Worm (Caenorhabditis elegans) whole organism, L4 larva: ENCODE data around the gene epg-3.
A peak's percentile ranks its signal among the peaks of the same experiment; 100 is the strongest.

ENCODE experiments used
- D1046.2 ChIP-seq: fragments of 200-800 bp; sonication (Bioruptor generic); IDR thresholded peaks from 2 replicates; pipeline ENCODE4 v1.3.6; 2022; ENCODE audit warnings: missing genetic modification characterization, missing compliant biosample characterization
- T20F7.1 ChIP-seq: fragments of 200-800 bp; sonication (Bioruptor generic); optimal IDR thresholded peaks from 2 replicates; lab custom pipeline; 2018; ENCODE audit warnings: mild to moderate bottlenecking, missing genetic modification characterization, missing compliant biosample characterization
- aly-2 ChIP-seq: sonication (generic microtip); optimal IDR thresholded peaks from 2 replicates; lab custom pipeline; 2018; ENCODE audit warnings: missing biosample characterization, missing genetic modification characterization
- attf-4 ChIP-seq: sonication (generic microtip); optimal IDR thresholded peaks from 3 replicates; lab custom pipeline; 2017; ENCODE audit warnings: missing biosample characterization, missing genetic modification characterization
- ceh-20 ChIP-seq: fragments of 200-800 bp; sonication (Bioruptor generic); IDR thresholded peaks from 2 replicates; pipeline ENCODE4 v1.3.6; 2022; ENCODE audit warnings: missing genetic modification reagents, missing genetic modification characterization, missing compliant biosample characterization
- ceh-28 ChIP-seq: fragments of 150-350 bp; optimal IDR thresholded peaks from 2 replicates; lab custom pipeline; 2014; ENCODE audit warnings: missing biosample characterization, missing genetic modification reagents, missing genetic modification characterization
- ceh-82 ChIP-seq: sonication (generic microtip); optimal IDR thresholded peaks from 2 replicates; lab custom pipeline; 2017; ENCODE audit warnings: missing biosample characterization, missing genetic modification characterization
- daf-16 ChIP-seq, 3 experiments: sonication (generic microtip); optimal IDR thresholded peaks; 2 replicates each; lab custom pipeline; 2016 to 2017; ENCODE audit warnings: missing genetic modification characterization in 3 of 3, missing genetic modification reagents in 3 of 3, mild to moderate bottlenecking in 2 of 3, missing compliant biosample characterization in 2 of 3, missing biosample characterization in 1 of 3, moderate library complexity in 1 of 3
- dmd-6 ChIP-seq: fragments of 200-800 bp; sonication (Bioruptor generic); IDR thresholded peaks from 2 replicates; pipeline ENCODE4 v1.3.6; 2022; ENCODE audit warnings: missing genetic modification reagents, missing genetic modification characterization, missing compliant biosample characterization
- dmd-8 ChIP-seq: fragments of 200-800 bp; sonication (Bioruptor generic); IDR thresholded peaks from 2 replicates; pipeline ENCODE4 v1.3.6; 2022; ENCODE audit warnings: missing genetic modification characterization, missing compliant biosample characterization
- dmd-9 ChIP-seq: fragments of 200-800 bp; sonication (Bioruptor generic); IDR thresholded peaks from 2 replicates; pipeline ENCODE4 v1.3.6; 2022; ENCODE audit warnings: missing genetic modification reagents, missing genetic modification characterization, missing compliant biosample characterization
- dve-1 ChIP-seq: sonication (generic microtip); optimal IDR thresholded peaks from 2 replicates; lab custom pipeline; 2017; ENCODE audit warnings: antibody characterized with exemption, mild to moderate bottlenecking, missing genetic modification characterization, missing compliant biosample characterization; ENCODE audit not compliant: insufficient read depth
- egl-27 ChIP-seq: sonication (generic microtip); optimal IDR thresholded peaks from 3 replicates; lab custom pipeline; 2017; ENCODE audit warnings: missing biosample characterization, missing genetic modification reagents, missing genetic modification characterization
- fos-1 ChIP-seq: fragments of 150-350 bp; optimal IDR thresholded peaks from 2 replicates; lab custom pipeline; 2014; ENCODE audit warnings: missing biosample characterization, missing genetic modification characterization
- hif-1 ChIP-seq, 2 experiments: sonication (generic microtip); optimal IDR thresholded peaks; 2 replicates each; lab custom pipeline; 2016 to 2017; ENCODE audit warnings: missing compliant biosample characterization in 2 of 2, missing genetic modification characterization in 2 of 2, missing genetic modification reagents in 2 of 2, missing genotype in 2 of 2, mild to moderate bottlenecking in 1 of 2
- hlh-11 ChIP-seq: fragments of 200-800 bp; sonication (Bioruptor generic); optimal IDR thresholded peaks from 2 replicates; lab custom pipeline; 2018; ENCODE audit warnings: mild to moderate bottlenecking, missing genetic modification characterization, missing compliant biosample characterization
- hlh-30 ChIP-seq: sonication (generic microtip); optimal IDR thresholded peaks from 2 replicates; lab custom pipeline; 2017; ENCODE audit warnings: antibody characterized with exemption, mild to moderate bottlenecking, missing genetic modification characterization, missing compliant biosample characterization; ENCODE audit not compliant: insufficient read depth
- lin-1 ChIP-seq: fragments of 200-800 bp; sonication (Bioruptor generic); IDR thresholded peaks from 2 replicates; pipeline ENCODE4 v1.3.6; 2022; ENCODE audit warnings: missing genetic modification reagents, missing genetic modification characterization, missing compliant biosample characterization
- lin-38 ChIP-seq: fragments of 200-800 bp; sonication (Bioruptor generic); IDR thresholded peaks from 2 replicates; pipeline ENCODE4 v1.3.6; 2022; ENCODE audit warnings: missing genetic modification reagents, missing genetic modification characterization, missing compliant biosample characterization
- mdl-1 ChIP-seq, 2 experiments: fragments of 150-350 bp in 1 of 2; sonication (generic microtip) in 1 of 2; optimal IDR thresholded peaks; 2 replicates each; lab custom pipeline; 2014 to 2017; ENCODE audit warnings: missing biosample characterization in 2 of 2, missing genetic modification characterization in 2 of 2
- mep-1 ChIP-seq: fragments of 150-350 bp; sonication (generic microtip); optimal IDR thresholded peaks from 3 replicates; lab custom pipeline; 2014; ENCODE audit warnings: missing biosample characterization, missing genetic modification characterization
- mes-2 ChIP-seq: sonication (generic microtip); optimal IDR thresholded peaks from 2 replicates; lab custom pipeline; 2016; ENCODE audit warnings: missing genotype, mild to moderate bottlenecking, missing genetic modification characterization, missing compliant biosample characterization; ENCODE audit not compliant: poor library complexity, severe bottlenecking
- nhr-28 ChIP-seq: fragments of 150-350 bp; optimal IDR thresholded peaks from 2 replicates; lab custom pipeline; 2014; ENCODE audit warnings: missing biosample characterization, missing genetic modification characterization
- nhr-41 ChIP-seq: fragments of 200-800 bp; sonication (Bioruptor generic); IDR thresholded peaks from 2 replicates; pipeline ENCODE4 v1.3.6; 2022; ENCODE audit warnings: missing genetic modification reagents, missing genetic modification characterization, missing compliant biosample characterization
- nhr-48 ChIP-seq: sonication (generic microtip); optimal IDR thresholded peaks from 2 replicates; lab custom pipeline; 2016; ENCODE audit warnings: mild to moderate bottlenecking, missing genetic modification characterization, missing compliant biosample characterization
- nhr-76 ChIP-seq: fragments of 150-350 bp; optimal IDR thresholded peaks from 2 replicates; lab custom pipeline; 2014; ENCODE audit warnings: missing biosample characterization, missing genetic modification characterization
- nhr-77 ChIP-seq: fragments of 150-350 bp; optimal IDR thresholded peaks from 2 replicates; lab custom pipeline; 2014; ENCODE audit warnings: missing biosample characterization, missing genetic modification characterization
- php-3 ChIP-seq: fragments of 200-800 bp; sonication (Bioruptor generic); IDR thresholded peaks from 2 replicates; pipeline ENCODE4 v1.3.6; 2022; ENCODE audit warnings: missing genetic modification reagents, missing genetic modification characterization, missing compliant biosample characterization
- pqm-1 ChIP-seq: sonication (generic microtip); optimal IDR thresholded peaks from 2 replicates; lab custom pipeline; 2017; ENCODE audit warnings: missing biosample characterization, missing genetic modification characterization
- saeg-2 ChIP-seq: fragments of 200-800 bp; sonication (Bioruptor generic); IDR thresholded peaks from 2 replicates; pipeline ENCODE4 v1.3.6; 2022; ENCODE audit warnings: missing genetic modification reagents, missing genetic modification characterization, missing compliant biosample characterization
- snpc-4 ChIP-seq: fragments of 150-350 bp; optimal IDR thresholded peaks from 2 replicates; lab custom pipeline; 2014; ENCODE audit warnings: missing biosample characterization, missing genetic modification characterization
- spr-1 ChIP-seq: sonication (generic microtip); optimal IDR thresholded peaks from 2 replicates; lab custom pipeline; 2016; ENCODE audit warnings: mild to moderate bottlenecking, missing genetic modification characterization, missing compliant biosample characterization
- tag-97 ChIP-seq: fragments of 200-800 bp; sonication (Bioruptor generic); IDR thresholded peaks from 2 replicates; pipeline ENCODE4 v1.3.6; 2022; ENCODE audit warnings: missing genetic modification characterization, missing compliant biosample characterization
- tra-1 ChIP-seq: fragments of 200-800 bp; sonication (Bioruptor generic); IDR thresholded peaks from 2 replicates; pipeline ENCODE4 v1.3.6; 2022; ENCODE audit warnings: missing genetic modification reagents, missing genetic modification characterization, missing compliant biosample characterization
- unc-39 ChIP-seq: sonication (generic microtip); optimal IDR thresholded peaks from 2 replicates; lab custom pipeline; 2017; ENCODE audit warnings: missing biosample characterization, missing genetic modification characterization
- unc-62 ChIP-seq, 3 experiments: fragments of 150-350 bp in 1 of 3; sonication (generic microtip); optimal IDR thresholded peaks in 2 of 3; peaks in 1 of 3; 1 replicate in 1 of 3; 2 replicates in 2 of 3; lab custom pipeline; 2014 to 2017; ENCODE audit warnings: missing biosample characterization in 3 of 3, missing genetic modification characterization in 3 of 3, missing genetic modification reagents in 3 of 3, missing genotype in 1 of 3
- vab-7 ChIP-seq: fragments of 200-800 bp; sonication (Bioruptor generic); IDR thresholded peaks from 2 replicates; pipeline ENCODE4 v1.3.6; 2022; ENCODE audit warnings: missing genetic modification reagents, missing genetic modification characterization, missing compliant biosample characterization
- ztf-11 ChIP-seq: fragments of 150-350 bp; optimal IDR thresholded peaks from 2 replicates; lab custom pipeline; 2014; ENCODE audit warnings: missing biosample characterization, missing genetic modification characterization
- ztf-7 ChIP-seq: fragments of 150-350 bp; optimal IDR thresholded peaks from 2 replicates; lab custom pipeline; 2014; ENCODE audit warnings: missing biosample characterization, missing genetic modification characterization

epg-3 gene

ce11 chrIII:12952615-12953014, 18.1 kb downstream of the epg-3 start:
- TF ChIP-seq aly-2 (tag; lab: Kevin White, UChicago) (no peak), ceh-28 (tag; lab: Kevin White, UChicago) (peak; percentile 88), unc-62 (GFP tag; optimal IDR thresholded peaks at IDR 0.05 in 1 of 2; lab: Kevin White, UChicago) (no peak), unc-62 (tag; optimal IDR thresholded peaks at IDR 0.05; lab: Kevin White, UChicago) (no peak), ceh-82 (tag; lab: Kevin White, UChicago) (no peak), mes-2 (tag; lab: Kevin White, UChicago) (no peak), ztf-11 (no peak), tag-97 (GFP tag; lab: Robert Waterston, UW) (no peak), attf-4 (tag; lab: Kevin White, UChicago) (no peak), unc-39 (tag; lab: Kevin White, UChicago) (no peak)

- TF ChIP-seq tra-1 (0 out of 2 replicates have a peak, but pooled peaks have one; percentile 51), lin-38 (GFP tag; lab: Robert Waterston, UW) (no peak), daf-16 (GFP tag; optimal IDR thresholded peaks at IDR 0.05; lab: Kevin White, UChicago) (no peak), daf-16 (tag; optimal IDR thresholded peaks at IDR 0.05; lab: Kevin White, UChicago) (peak; percentile 8), php-3 (GFP tag; lab: Robert Waterston, UW) (0 out of 2 replicates have a peak, but pooled peaks have one; percentile 46), dmd-6 (GFP tag; lab: Robert Waterston, UW) (peak; percentile 81), egl-27 (no peak), nhr-77 (tag; lab: Kevin White, UChicago) (peak; percentile 26), mdl-1 (tag; optimal IDR thresholded peaks at IDR 0.05; lab: Kevin White, UChicago) (no peak), nhr-28 (peak; percentile 88), D1046.2 (GFP tag; lab: Robert Waterston, UW) (no peak), dve-1 (tag; lab: Kevin White, UChicago) (peak; percentile 69), lin-1 (GFP tag; lab: Robert Waterston, UW) (0 out of 2 replicates have a peak, but pooled peaks have one; percentile 10), pqm-1 (tag; lab: Kevin White, UChicago) (peak; percentile 86), mep-1 (tag; lab: Kevin White, UChicago) (no peak), nhr-48 (peak; percentile 16), unc-62 (GFP tag; optimal IDR thresholded peaks at IDR 0.05 in 1 of 2; lab: Kevin White, UChicago) (peak in 1 of 2 experiments; percentile 92), unc-62 (tag; optimal IDR thresholded peaks at IDR 0.05; lab: Kevin White, UChicago) (no peak)
- TF ChIP-seq, all 104 proteins: peak for 11
Measured at ce11 chrIII:12959286-12959685, 24.8 kb downstream of the epg-3 start.

ce11 chrIII:12960705-12961104, 26.2 kb downstream of the epg-3 start:
- TF ChIP-seq hlh-30 (tag; lab: Kevin White, UChicago) (peak; percentile 49), dmd-8 (no peak), daf-16 (GFP tag; optimal IDR thresholded peaks at IDR 0.05; lab: Kevin White, UChicago) (no peak), daf-16 (tag; optimal IDR thresholded peaks at IDR 0.05; lab: Kevin White, UChicago) (peak; percentile 54), nhr-41 (GFP tag; lab: Robert Waterston, UW) (0 out of 2 replicates have a peak, but pooled peaks have one; percentile 18), fos-1 (no peak), pqm-1 (tag; lab: Kevin White, UChicago) (peak; percentile 59), hif-1 (tag; optimal IDR thresholded peaks at IDR 0.05; lab: Kevin White, UChicago) (no peak), dve-1 (tag; lab: Kevin White, UChicago) (peak; percentile 61), dmd-6 (GFP tag; lab: Robert Waterston, UW) (peak; percentile 68), nhr-28 (peak; percentile 43), hlh-11 (tag; lab: Kevin White, UChicago) (peak; percentile 46), lin-1 (GFP tag; lab: Robert Waterston, UW) (peak; percentile 42; the same call in 1 of the 2 replicates)

ce11 chrIII:12966895-12967294, 32.4 kb downstream of the epg-3 start, which contains the start of gene ttm-1:
Gene ttm-1, minus strand, starts transcription at chrIII:12966995.
- no peak for TF ChIP-seq attf-4 (tag; lab: Kevin White, UChicago)
- no peak for TF ChIP-seq php-3 (GFP tag; lab: Robert Waterston, UW)
- no peak for TF ChIP-seq saeg-2 (GFP tag; lab: Robert Waterston, UW)
- TF ChIP-seq ceh-20 = no peak
- TF ChIP-seq nhr-76 = no peak
- no peak for TF ChIP-seq vab-7 (GFP tag; lab: Robert Waterston, UW)
- TF ChIP-seq dmd-9 (GFP tag; lab: Robert Waterston, UW) = no peak
- TF ChIP-seq ztf-7 (tag; lab: Kevin White, UChicago) = no peak
- no peak for TF ChIP-seq unc-62 (GFP tag; optimal IDR thresholded peaks at IDR 0.05 in 1 of 2; lab: Kevin White, UChicago)
- TF ChIP-seq unc-62 (tag; optimal IDR thresholded peaks at IDR 0.05; lab: Kevin White, UChicago) = no peak
- TF ChIP-seq snpc-4 (tag; lab: Kevin White, UChicago) = no peak
- TF ChIP-seq T20F7.1 = no peak
- no peak for TF ChIP-seq spr-1
